Fruit fly (Drosophila melanogaster) whole organism: Measurements from ENCODE around the gene Cdc50.
A peak's percentile ranks its signal among the peaks of the same experiment; 100 is the strongest.

ENCODE experiments used
- CG8478 ChIP-seq: fragments of >200 bp; optimal IDR thresholded peaks from 2 replicates; lab custom pipeline; 2018; ENCODE audit warnings: inconsistent platforms
- Dll ChIP-seq: fragments of >200 bp; optimal IDR thresholded peaks from 2 replicates; lab custom pipeline; 2017
- EcR ChIP-seq, 2 experiments: fragments of >200 bp; optimal IDR thresholded peaks; 2 replicates each; lab custom pipeline; 2017; ENCODE audit warnings: missing biosample characterization in 2 of 2, missing genetic modification characterization in 2 of 2, missing genetic modification reagents in 2 of 2
- pan ChIP-seq: fragments of >200 bp; optimal IDR thresholded peaks from 2 replicates; lab custom pipeline; 2017
- psq ChIP-seq: fragments of >200 bp; optimal IDR thresholded peaks from 2 replicates; lab custom pipeline; 2017
- usp ChIP-seq: fragments of >200 bp; optimal IDR thresholded peaks from 2 replicates; lab custom pipeline; 2017; ENCODE audit warnings: missing biosample characterization, missing genetic modification characterization, mixed read lengths

The Cdc50 gene

dm6 chrX:16441245-16441644, at the start of gene Cdc50, which contains the start of gene rngo:
Gene Cdc50, minus strand, starts transcription at chrX:16441296.
Gene rngo, plus strand, starts transcription at chrX:16441433.
- TF ChIP-seq CG8478 (lab: Kevin White, UChicago): no peak
- TF ChIP-seq usp (GFP tag; lab: Kevin White, UChicago): no peak
- no peak for TF ChIP-seq EcR (GFP tag; optimal IDR thresholded peaks at IDR 0.05; lab: Kevin White, UChicago)

dm6 chrX:16484533-16484932, 43.4 kb upstream of the Cdc50 start:
- no peak for TF ChIP-seq usp (GFP tag; lab: Kevin White, UChicago)
- no peak for TF ChIP-seq Dll (lab: Kevin White, UChicago)
- no peak for TF ChIP-seq CG8478 (lab: Kevin White, UChicago)
- no peak for TF ChIP-seq psq (lab: Kevin White, UChicago)
- no peak for TF ChIP-seq EcR (GFP tag; optimal IDR thresholded peaks at IDR 0.05; lab: Kevin White, UChicago)
- no peak for TF ChIP-seq pan (lab: Kevin White, UChicago)

- TF ChIP-seq psq (lab: Kevin White, UChicago): no peak
- TF ChIP-seq EcR (GFP tag; optimal IDR thresholded peaks at IDR 0.05; lab: Kevin White, UChicago): no peak
- TF ChIP-seq Dll (lab: Kevin White, UChicago): no peak
Measured at dm6 chrX:16458551-16458950, 17.5 kb upstream of the Cdc50 start.

- TF ChIP-seq Dll (lab: Kevin White, UChicago) (no peak), psq (lab: Kevin White, UChicago) (no peak), usp (GFP tag; lab: Kevin White, UChicago) (no peak), pan (lab: Kevin White, UChicago) (no peak), EcR (GFP tag; optimal IDR thresholded peaks at IDR 0.05; lab: Kevin White, UChicago) (no peak), CG8478 (lab: Kevin White, UChicago) (no peak)
Measured at dm6 chrX:16456582-16456981, 15.5 kb upstream of the Cdc50 start.

dm6 chrX:16449316-16449715, 8.2 kb upstream of the Cdc50 start:
- TF ChIP-seq CG8478 (lab: Kevin White, UChicago): no peak
- TF ChIP-seq EcR (GFP tag; optimal IDR thresholded peaks at IDR 0.05; lab: Kevin White, UChicago): no peak
- TF ChIP-seq pan (lab: Kevin White, UChicago): no peak
- TF ChIP-seq Dll (lab: Kevin White, UChicago): no peak
- no peak for TF ChIP-seq psq (lab: Kevin White, UChicago)
- TF ChIP-seq usp (GFP tag; lab: Kevin White, UChicago): no peak

- TF ChIP-seq usp (GFP tag; lab: Kevin White, UChicago) (no peak), pan (lab: Kevin White, UChicago) (no peak), Dll (lab: Kevin White, UChicago) (no peak), CG8478 (lab: Kevin White, UChicago) (peak; percentile 40), psq (lab: Kevin White, UChicago) (no peak)
Measured at dm6 chrX:16448252-16449191, 7.4 kb upstream of the Cdc50 start, which contains the start of the genes CG34015 and eIF4H1. Gene CG34015, minus strand, starts transcription at chrX:16448302. Gene eIF4H1, plus strand, starts transcription at chrX:16448665.

dm6 chrX:16446769-16447168, 5.7 kb upstream of the Cdc50 start, which contains the start of gene eIF2alpha:
Gene eIF2alpha, minus strand, starts transcription at chrX:16446993.
- no peak for TF ChIP-seq pan (lab: Kevin White, UChicago)
- no peak for TF ChIP-seq CG8478 (lab: Kevin White, UChicago)
- no peak for TF ChIP-seq psq (lab: Kevin White, UChicago)
- no peak for TF ChIP-seq EcR (GFP tag; optimal IDR thresholded peaks at IDR 0.05; lab: Kevin White, UChicago)
- no peak for TF ChIP-seq Dll (lab: Kevin White, UChicago)
- no peak for TF ChIP-seq usp (GFP tag; lab: Kevin White, UChicago)

dm6 chrX:16442361-16442760, 1.3 kb upstream of the Cdc50 start:
- TF ChIP-seq EcR (GFP tag; optimal IDR thresholded peaks at IDR 0.05; lab: Kevin White, UChicago) (no peak), CG8478 (lab: Kevin White, UChicago) (no peak), psq (lab: Kevin White, UChicago) (no peak), pan (lab: Kevin White, UChicago) (no peak), usp (GFP tag; lab: Kevin White, UChicago) (no peak), Dll (lab: Kevin White, UChicago) (no peak)

dm6 chrX:16428476-16428875, 12.6 kb downstream of the Cdc50 start:
- TF ChIP-seq CG8478 (lab: Kevin White, UChicago) (no peak), psq (lab: Kevin White, UChicago) (no peak), pan (lab: Kevin White, UChicago) (no peak), usp (GFP tag; lab: Kevin White, UChicago) (no peak), Dll (lab: Kevin White, UChicago) (no peak), EcR (GFP tag; optimal IDR thresholded peaks at IDR 0.05; lab: Kevin White, UChicago) (no peak)

- TF ChIP-seq Dll (lab: Kevin White, UChicago) (no peak), EcR (GFP tag; optimal IDR thresholded peaks at IDR 0.05; lab: Kevin White, UChicago) (no peak), usp (GFP tag; lab: Kevin White, UChicago) (no peak), psq (lab: Kevin White, UChicago) (no peak), CG8478 (lab: Kevin White, UChicago) (no peak), pan (lab: Kevin White, UChicago) (no peak)
Measured at dm6 chrX:16427786-16428400, 13.2 kb downstream of the Cdc50 start.
